Fruit fly (Drosophila melanogaster) whole organism, embryonic: Measurements from ENCODE around the gene Tcs4.

Experiments used
- Asciz ChIP-seq: fragments of 200-800 bp; sonication (Bioruptor generic); optimal IDR thresholded peaks from 2 replicates; lab custom pipeline; 2017; ENCODE audit warnings: missing biosample characterization, mild to moderate bottlenecking, missing genetic modification characterization, missing genetic modification reagents
- Awh ChIP-seq: fragments of 200-800 bp; sonication (Bioruptor generic); IDR thresholded peaks from 2 replicates; pipeline ENCODE4, ENCODE4 v1.3.6; 2022; ENCODE audit warnings: missing biosample characterization, missing genetic modification characterization
- CG10321 ChIP-seq: fragments of 200-800 bp; sonication (Bioruptor generic); IDR thresholded peaks from 2 replicates; pipeline ENCODE4 v1.3.6; 2022; ENCODE audit warnings: missing biosample characterization, missing genetic modification characterization
- CG10543 ChIP-seq: fragments of 200-800 bp; sonication (Bioruptor generic); optimal IDR thresholded peaks from 3 replicates; lab custom pipeline; 2017; ENCODE audit warnings: missing biosample characterization, mild to moderate bottlenecking, missing genetic modification characterization, moderate library complexity
- CG11504 ChIP-seq: fragments of 200-800 bp; sonication (Bioruptor generic); optimal IDR thresholded peaks from 3 replicates; lab custom pipeline; 2019; ENCODE audit warnings: missing biosample characterization, mild to moderate bottlenecking, missing genetic modification characterization, moderate library complexity
- CG11560 ChIP-seq: fragments of 200-800 bp; sonication (Bioruptor generic); IDR thresholded peaks from 3 replicates; pipeline ENCODE4 v1.3.6; 2022; ENCODE audit warnings: missing biosample characterization, missing genetic modification characterization
- CG12769 ChIP-seq: fragments of 200-800 bp; sonication (Bioruptor generic); optimal IDR thresholded peaks from 2 replicates; lab custom pipeline; 2019; ENCODE audit warnings: missing biosample characterization, mild to moderate bottlenecking, missing genetic modification characterization, moderate library complexity
- CG15011 ChIP-seq: fragments of 200-800 bp; sonication (Bioruptor generic); optimal IDR thresholded peaks from 3 replicates; lab custom pipeline; 2018; ENCODE audit warnings: missing biosample characterization, mild to moderate bottlenecking, missing genetic modification characterization
- CG15514 ChIP-seq: fragments of 200-800 bp; sonication (Bioruptor generic); optimal IDR thresholded peaks from 3 replicates; lab custom pipeline; 2017; ENCODE audit warnings: missing biosample characterization, missing genetic modification characterization, mild to moderate bottlenecking, moderate library complexity, missing genetic modification reagents
- CG17361 ChIP-seq: fragments of 200-800 bp; sonication (Bioruptor generic); IDR thresholded peaks from 3 replicates; pipeline ENCODE4 v1.3.6; 2022; ENCODE audit warnings: missing biosample characterization, missing genetic modification characterization
- CG17385 ChIP-seq: fragments of 200-800 bp; sonication (Bioruptor generic); optimal IDR thresholded peaks from 3 replicates; lab custom pipeline; 2018; ENCODE audit warnings: missing biosample characterization, mild to moderate bottlenecking, missing genetic modification characterization
- CG18262 ChIP-seq: fragments of 200-800 bp; optimal IDR thresholded peaks from 3 replicates; lab custom pipeline; 2019; ENCODE audit warnings: missing biosample characterization, mild to moderate bottlenecking, missing genetic modification characterization, moderate library complexity
- CG18476 ChIP-seq: fragments of 200-800 bp; sonication (Bioruptor generic); optimal IDR thresholded peaks from 2 replicates; lab custom pipeline; 2016; ENCODE audit warnings: missing biosample characterization, mild to moderate bottlenecking, missing genetic modification characterization
- CG33557 ChIP-seq: fragments of 200-800 bp; sonication (Bioruptor generic); optimal IDR thresholded peaks from 2 replicates; lab custom pipeline; 2019; ENCODE audit warnings: missing biosample characterization, mild to moderate bottlenecking, missing genetic modification characterization, moderate library complexity
- CG4282 ChIP-seq: fragments of 200-800 bp; sonication (Bioruptor generic); optimal IDR thresholded peaks from 2 replicates; lab custom pipeline; 2016; ENCODE audit warnings: missing biosample characterization, missing genetic modification characterization
- CG9797 ChIP-seq: fragments of 200-800 bp; sonication (Bioruptor generic); optimal IDR thresholded peaks from 3 replicates; lab custom pipeline; 2018; ENCODE audit warnings: missing biosample characterization, mild to moderate bottlenecking, missing genetic modification characterization
- Deaf1 ChIP-seq: fragments of 200-800 bp; optimal IDR thresholded peaks from 3 replicates; lab custom pipeline; 2019; ENCODE audit warnings: missing biosample characterization, mild to moderate bottlenecking, missing genetic modification characterization, moderate library complexity
- Dref ChIP-seq: fragments of 200-800 bp; sonication (Bioruptor generic); IDR thresholded peaks from 2 replicates; pipeline ENCODE4 v1.3.6; 2022; ENCODE audit warnings: missing biosample characterization, missing genetic modification characterization
- HmgD ChIP-seq: fragments of 200-800 bp; sonication (Bioruptor generic); optimal IDR thresholded peaks from 3 replicates; lab custom pipeline; 2016; ENCODE audit warnings: missing biosample characterization, missing genetic modification characterization
- Hr39 ChIP-seq: fragments of >200 bp; optimal IDR thresholded peaks from 2 replicates; lab custom pipeline; 2017
- Kr ChIP-seq: fragments of 200-800 bp; sonication (Bioruptor generic); optimal IDR thresholded peaks from 2 replicates; lab custom pipeline; 2017; ENCODE audit warnings: missing biosample characterization, mild to moderate bottlenecking, missing genetic modification characterization
- Max ChIP-seq: fragments of 200-800 bp; sonication (Bioruptor generic); optimal IDR thresholded peaks from 2 replicates; lab custom pipeline; 2016; ENCODE audit warnings: missing biosample characterization, mild to moderate bottlenecking, missing genetic modification characterization
- Med ChIP-seq: fragments of 200-800 bp; sonication (Bioruptor generic); peaks from one replicate; lab custom pipeline; 2016; ENCODE audit warnings: missing biosample characterization, missing genetic modification characterization, mild to moderate bottlenecking, inconsistent platforms, moderate library complexity
- Myb ChIP-seq: fragments of 200-800 bp; sonication (Bioruptor generic); optimal IDR thresholded peaks from 2 replicates; lab custom pipeline; 2016; ENCODE audit warnings: missing biosample characterization, missing genetic modification characterization
- Rfx ChIP-seq: fragments of 200-800 bp; sonication (Bioruptor generic); IDR thresholded peaks from 2 replicates; pipeline ENCODE4 v1.3.6; 2022; ENCODE audit warnings: missing biosample characterization, missing genetic modification characterization
- Side ChIP-seq: fragments of 200-800 bp; sonication (Bioruptor generic); optimal IDR thresholded peaks from 2 replicates; lab custom pipeline; 2016; ENCODE audit warnings: missing biosample characterization, missing genetic modification characterization
- Xrp1 ChIP-seq: fragments of 200-800 bp; sonication (Bioruptor generic); IDR thresholded peaks from 2 replicates; pipeline ENCODE4 v1.3.6; 2022; ENCODE audit warnings: missing biosample characterization, missing genetic modification characterization
- ac ChIP-seq: fragments of 200-800 bp; sonication (Bioruptor generic); optimal IDR thresholded peaks from 3 replicates; lab custom pipeline; 2017; ENCODE audit warnings: missing biosample characterization, mild to moderate bottlenecking, missing genetic modification characterization
- ara ChIP-seq: fragments of 200-800 bp; sonication (Bioruptor generic); IDR thresholded peaks from 2 replicates; pipeline ENCODE4 v1.3.6; 2022; ENCODE audit warnings: missing biosample characterization, missing genetic modification characterization
- br ChIP-seq: fragments of >200 bp; optimal IDR thresholded peaks from 2 replicates; lab custom pipeline; 2017
- caup ChIP-seq: fragments of 200-800 bp; sonication (Bioruptor generic); optimal IDR thresholded peaks from 3 replicates; lab custom pipeline; 2017; ENCODE audit warnings: missing biosample characterization, mild to moderate bottlenecking, missing genetic modification characterization, moderate library complexity; ENCODE audit not compliant: severe bottlenecking
- corto ChIP-seq: fragments of 200-800 bp; sonication (Bioruptor generic); optimal IDR thresholded peaks from 2 replicates; lab custom pipeline; 2016; ENCODE audit warnings: missing biosample characterization, mild to moderate bottlenecking, missing genetic modification characterization, moderate library complexity
- dm ChIP-seq: fragments of 200-800 bp; sonication (Bioruptor generic); optimal IDR thresholded peaks from 3 replicates; lab custom pipeline; 2016; ENCODE audit warnings: missing biosample characterization, missing genetic modification characterization
- dmrt11E ChIP-seq: fragments of 200-800 bp; sonication (Bioruptor generic); optimal IDR thresholded peaks from 3 replicates; lab custom pipeline; 2018; ENCODE audit warnings: missing biosample characterization, mild to moderate bottlenecking, missing genetic modification characterization, moderate library complexity
- esg ChIP-seq: fragments of 200-800 bp; sonication (Bioruptor generic); conservative IDR thresholded peaks from 2 replicates; pipeline ENCODE4 v1.3.6; 2022; ENCODE audit warnings: missing biosample characterization, missing genetic modification characterization
- gem ChIP-seq: fragments of 200-800 bp; sonication (Bioruptor generic); optimal IDR thresholded peaks from 2 replicates; lab custom pipeline; 2019; ENCODE audit warnings: missing biosample characterization, mild to moderate bottlenecking, missing genetic modification characterization, moderate library complexity
- grau ChIP-seq: fragments of 200-800 bp; optimal IDR thresholded peaks from 3 replicates; lab custom pipeline; 2019; ENCODE audit warnings: missing biosample characterization, mild to moderate bottlenecking, missing genetic modification characterization, moderate library complexity
- ken ChIP-seq: fragments of 200-800 bp; sonication (Bioruptor generic); IDR thresholded peaks from 3 replicates; pipeline ENCODE4 v1.3.6; 2022; ENCODE audit warnings: missing biosample characterization, missing genetic modification characterization
- lola ChIP-seq, 3 experiments: fragments of >200 bp in 2 of 3; fragments of 200-800 bp in 1 of 3; sonication (Bioruptor generic) in 1 of 3; optimal IDR thresholded peaks; 2 replicates each; lab custom pipeline; 2017 to 2019; ENCODE audit warnings: missing biosample characterization in 3 of 3, missing genetic modification characterization in 3 of 3, mild to moderate bottlenecking in 1 of 3, moderate library complexity in 1 of 3
- luna ChIP-seq: fragments of 200-800 bp; sonication (Bioruptor generic); optimal IDR thresholded peaks from 2 replicates; lab custom pipeline; 2016; ENCODE audit warnings: missing biosample characterization, missing genetic modification characterization
- pho ChIP-seq: fragments of 200-800 bp; sonication (Bioruptor generic); optimal IDR thresholded peaks from 2 replicates; lab custom pipeline; 2016; ENCODE audit warnings: missing biosample characterization, missing genetic modification characterization
- salm ChIP-seq: fragments of 200-800 bp; sonication (Bioruptor generic); optimal IDR thresholded peaks from 2 replicates; lab custom pipeline; 2018; ENCODE audit warnings: missing biosample characterization, mild to moderate bottlenecking, missing genetic modification characterization
- sens ChIP-seq: fragments of 200-800 bp; sonication (Bioruptor generic); peaks from one replicate; lab custom pipeline; 2016; ENCODE audit warnings: missing biosample characterization, missing genetic modification characterization
- sim ChIP-seq: fragments of 200-800 bp; sonication (Bioruptor generic); IDR thresholded peaks from 2 replicates; pipeline ENCODE4 v1.3.6; 2022; ENCODE audit warnings: missing biosample characterization, missing genetic modification characterization
- sna ChIP-seq: fragments of 200-800 bp; sonication (Bioruptor generic); IDR thresholded peaks from 2 replicates; pipeline ENCODE4 v1.3.6; 2022; ENCODE audit warnings: missing biosample characterization, missing genetic modification characterization; ENCODE audit not compliant: partially characterized antibody
- ssp ChIP-seq: fragments of 200-800 bp; sonication (Bioruptor generic); IDR thresholded peaks from 2 replicates; pipeline ENCODE4 v1.3.6; 2022; ENCODE audit warnings: missing biosample characterization, missing genetic modification characterization
- vfl ChIP-seq: fragments of 200-800 bp; sonication (Bioruptor generic); optimal IDR thresholded peaks from 2 replicates; lab custom pipeline; 2016; ENCODE audit warnings: missing biosample characterization, missing genetic modification characterization
- wek ChIP-seq: fragments of 200-800 bp; sonication (Bioruptor generic); optimal IDR thresholded peaks from 3 replicates; lab custom pipeline; 2018; ENCODE audit warnings: missing biosample characterization, mild to moderate bottlenecking, missing genetic modification characterization, moderate library complexity

Gene Tcs4

DNA sequence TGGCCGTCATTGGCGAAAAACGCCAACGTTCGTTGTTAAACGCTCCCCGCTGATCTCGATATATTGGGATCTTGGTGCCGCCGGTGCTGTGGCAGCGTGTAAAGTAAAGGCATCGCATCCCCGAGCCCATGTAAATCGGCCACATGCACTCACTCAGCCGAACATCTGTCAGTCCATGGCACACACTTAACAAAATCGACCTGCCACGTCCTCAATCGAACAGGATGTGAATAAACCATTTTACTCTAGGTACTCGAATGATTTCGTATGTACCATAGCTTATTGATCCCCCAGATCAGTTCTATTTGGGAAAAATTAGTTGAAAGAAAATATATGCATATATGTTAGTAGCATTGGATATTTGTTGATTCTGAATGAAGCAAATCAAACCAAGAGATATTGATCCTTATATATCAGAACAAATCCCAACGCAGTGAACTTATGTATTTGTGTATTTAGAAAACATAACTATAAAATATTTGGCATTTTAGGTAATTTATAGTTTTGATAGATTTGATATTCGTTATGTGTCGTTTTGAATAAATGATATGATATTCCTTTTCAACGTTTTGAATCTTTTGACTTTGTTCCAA, 14.9 kb upstream of the Tcs4 start (continued):
- TF ChIP-seq CG15011 (no peak), CG9797 (GFP tag; lab: Kevin White, UChicago) (no peak), CG15514 (GFP tag; lab: Kevin White, UChicago) (no peak), vfl (GFP tag; lab: Kevin White, UChicago) (no peak), CG18476 (no peak), Xrp1 (GFP tag; lab: Robert Waterston, UW) (no peak), Kr (GFP tag; lab: Kevin White, UChicago) (no peak), caup (GFP tag; lab: Kevin White, UChicago) (no peak), lola (GFP tag; optimal IDR thresholded peaks at IDR 0.05; lab: Kevin White, UChicago) (peak in 1 of 3 experiments; percentile 44), ara (GFP tag; lab: Robert Waterston, UW) (no peak), esg (GFP tag; lab: Robert Waterston, UW) (no peak), ken (no peak), salm (no peak), HmgD (GFP tag; lab: Kevin White, UChicago) (no peak), wek (GFP tag; lab: Kevin White, UChicago) (no peak), luna (GFP tag; lab: Kevin White, UChicago) (no peak), CG33557 (GFP tag; lab: Kevin White, UChicago) (peak; percentile 10), corto (GFP tag; lab: Kevin White, UChicago) (no peak), Awh (no peak), Med (peak; percentile 31), sim (GFP tag; lab: Robert Waterston, UW) (no peak), CG17361 (GFP tag; lab: Robert Waterston, UW) (peak; percentile 64; the same call in 2 of the 3 replicates), CG4282 (GFP tag; lab: Kevin White, UChicago) (no peak), CG11560 (tag; lab: Robert Waterston, UW) (no peak), Myb (GFP tag; lab: Kevin White, UChicago) (no peak), CG11504 (tag; lab: Kevin White, UChicago) (no peak), Dref (no peak), dmrt11E (tag; lab: Kevin White, UChicago) (peak; percentile 39), dm (GFP tag; lab: Kevin White, UChicago) (no peak), gem (tag; lab: Kevin White, UChicago) (peak; percentile 27), Asciz (GFP tag; lab: Kevin White, UChicago) (no peak), Rfx (GFP tag; lab: Robert Waterston, UW) (no peak), sens (GFP tag; lab: Kevin White, UChicago) (peak; percentile 81), Hr39 (lab: Kevin White, UChicago) (no peak), sna (GFP tag; lab: Robert Waterston, UW) (no peak), CG18262 (tag; lab: Kevin White, UChicago) (peak; percentile 42), pho (no peak)

DNA sequence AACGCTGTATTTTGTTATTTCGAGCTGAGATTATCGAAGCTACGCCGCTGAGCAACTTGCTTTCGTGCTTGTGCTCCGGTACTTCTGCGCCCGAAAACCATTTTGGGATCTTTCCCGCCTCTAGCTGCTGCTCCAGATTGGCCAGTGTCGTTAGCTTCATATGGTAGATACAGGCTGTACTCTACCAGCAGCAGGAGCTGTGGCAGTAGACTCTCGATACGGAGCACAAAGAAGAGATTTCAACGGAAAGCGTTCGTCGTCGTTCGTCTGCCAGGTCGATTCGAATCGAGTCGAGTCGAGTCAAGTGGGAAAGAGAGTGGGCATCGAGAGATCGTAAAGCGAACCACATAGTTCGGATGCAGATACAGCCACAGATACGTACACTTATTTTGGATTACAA, 13.3 kb upstream of the Tcs4 start:
- TF ChIP-seq Deaf1 (peak; percentile 77), CG17385 (GFP tag; lab: Kevin White, UChicago) (no peak), Max (GFP tag; lab: Kevin White, UChicago) (no peak), ac (GFP tag; lab: Kevin White, UChicago) (no peak), ssp (no peak), grau (tag; lab: Kevin White, UChicago) (peak; percentile 70), br (lab: Kevin White, UChicago) (no peak), Med (peak; percentile 52), CG10543 (peak; percentile 12), CG10321 (no peak), Side (GFP tag; lab: Kevin White, UChicago) (no peak), CG12769 (tag; lab: Kevin White, UChicago) (peak; percentile 39)
